Worm (Caenorhabditis elegans): ENCODE results near the gene gad-1.

The gad-1 gene

ce11 chrV:6438601-6439000 lies 5.3 kb upstream of the gad-1 start, which contains the start of gene T05H4.4:
Gene T05H4.4 (plus strand): TSS chrV:6438901.
- TF ChIP-seq zip-4 (GFP tag; optimal IDR thresholded peaks at IDR 0.05) (no peak), nhr-90 (tag; optimal IDR thresholded peaks at IDR 0.05; ENCODE audit: poor library complexity) (no peak), sup-37 (GFP tag; optimal IDR thresholded peaks at IDR 0.05) (no peak), lin-39 (tag; optimal IDR thresholded peaks at IDR 0.05) (no peak), ztf-11 (tag; optimal IDR thresholded peaks at IDR 0.05) (no peak), C16A3.4 (tag; optimal IDR thresholded peaks at IDR 0.05) (no peak), unc-86 (tag; optimal IDR thresholded peaks at IDR 0.05) (no peak), skn-1 (tag; optimal IDR thresholded peaks at IDR 0.05) (no peak), ztf-4 (tag; optimal IDR thresholded peaks at IDR 0.05) (no peak), aly-2 (tag; optimal IDR thresholded peaks at IDR 0.05) (no peak), alr-1 (tag; optimal IDR thresholded peaks at IDR 0.05; ENCODE audit: borderline replicate concordance) (no peak), unc-30 (tag; optimal IDR thresholded peaks at IDR 0.05) (no peak), pag-3 (tag; optimal IDR thresholded peaks at IDR 0.05; ENCODE audit: borderline replicate concordance, insufficient read depth) (no peak), ceh-63 (GFP tag; optimal IDR thresholded peaks at IDR 0.05) (no peak), nhr-85 (tag) (no peak)

ce11 chrV:6436332-6436731 lies 3.0 kb upstream of the gad-1 start, which contains the start of gene hpo-19:
Gene hpo-19 (plus strand): TSS chrV:6436645.
- TF ChIP-seq lin-15B (tag; optimal IDR thresholded peaks at IDR 0.05) (no peak), elt-2 (tag; optimal IDR thresholded peaks at IDR 0.05) (peak; percentile 19)

ce11 chrV:6430526-6431371 lies 2.5 kb downstream of the gad-1 start:
- TF ChIP-seq mep-1 (tag; optimal IDR thresholded peaks at IDR 0.05): no peak
- peak; percentile 41 for TF ChIP-seq nhr-20 (tag; optimal IDR thresholded peaks at IDR 0.05)
- TF ChIP-seq C34B4.2 (tag; optimal IDR thresholded peaks at IDR 0.05): no peak
- no peak for TF ChIP-seq egl-27 (tag; optimal IDR thresholded peaks at IDR 0.05)
- no peak for TF ChIP-seq dpl-1 (GFP tag; optimal IDR thresholded peaks at IDR 0.05)
- no peak for TF ChIP-seq zip-4 (GFP tag; optimal IDR thresholded peaks at IDR 0.05)
- peak in 2 of 6 experiments; percentile 3 to 24 for TF ChIP-seq elt-3 (tag; optimal IDR thresholded peaks at IDR 0.05)
- no peak for TF ChIP-seq irx-1 (tag; optimal IDR thresholded peaks at IDR 0.05)
- TF ChIP-seq nhr-71 (tag; optimal IDR thresholded peaks at IDR 0.05): peak; percentile 27
- TF ChIP-seq lsy-2 (tag; optimal IDR thresholded peaks at IDR 0.05): peak in 1 of 2 experiments; percentile 10
- peak; percentile 3 for TF ChIP-seq snu-23 (GFP tag; optimal IDR thresholded peaks at IDR 0.05)
- TF ChIP-seq lir-3 (tag; optimal IDR thresholded peaks at IDR 0.05; ENCODE audit: poor library complexity): no peak
- no peak for TF ChIP-seq pag-3 (tag; optimal IDR thresholded peaks at IDR 0.05; ENCODE audit: borderline replicate concordance, insufficient read depth)
- peak; percentile 15 for TF ChIP-seq rnt-1 (tag; optimal IDR thresholded peaks at IDR 0.05)
- no peak for TF ChIP-seq efl-1 (optimal IDR thresholded peaks at IDR 0.05)
- TF ChIP-seq efl-1 (GFP tag; optimal IDR thresholded peaks at IDR 0.05 in 1 of 2): peak in 1 of 2 experiments; percentile 16
- no peak for TF ChIP-seq Y116A8C.19 (tag; optimal IDR thresholded peaks at IDR 0.05; ENCODE audit: borderline replicate concordance)
- TF ChIP-seq lin-14 (GFP tag; optimal IDR thresholded peaks at IDR 0.05): peak; percentile 22
- peak in 1 of 2 experiments; percentile 16 for TF ChIP-seq lin-35 (GFP tag; optimal IDR thresholded peaks at IDR 0.05)
- peak; percentile 92 for TF ChIP-seq blmp-1 (tag; optimal IDR thresholded peaks at IDR 0.05)
- peak; percentile 33 for TF ChIP-seq nhr-90 (tag; optimal IDR thresholded peaks at IDR 0.05; ENCODE audit: poor library complexity)
- no peak for TF ChIP-seq ceh-8 (GFP tag; optimal IDR thresholded peaks at IDR 0.05)
